Fruit fly (Drosophila melanogaster) whole organism, wandering third instar larva: Measurements from ENCODE around the gene HisRS.

ENCODE experiments used
- GATAd ChIP-seq: sonication (Bioruptor generic); optimal IDR thresholded peaks from 2 replicates; lab custom pipeline; 2016; ENCODE audit warnings: missing biosample characterization, missing genetic modification characterization
- Jra ChIP-seq: sonication (Bioruptor generic); optimal IDR thresholded peaks from 2 replicates; lab custom pipeline; 2016; ENCODE audit warnings: missing biosample characterization, missing genetic modification characterization
- dmrt93B ChIP-seq: fragments of 200-800 bp; sonication (Bioruptor generic); optimal IDR thresholded peaks from 2 replicates; lab custom pipeline; 2018; ENCODE audit warnings: missing biosample characterization, mild to moderate bottlenecking, missing genetic modification characterization
- lola ChIP-seq: fragments of >200 bp; optimal IDR thresholded peaks from 2 replicates; lab custom pipeline; 2017; ENCODE audit warnings: missing biosample characterization, missing genetic modification characterization

- peak; percentile 62 for TF ChIP-seq dmrt93B (GFP tag; lab: Kevin White, UChicago)
- no peak for TF ChIP-seq lola
- no peak for TF ChIP-seq GATAd
- TF ChIP-seq Jra (GFP tag; lab: Kevin White, UChicago), result no peak
Measured at dm6 chrX:18546785-18547184, 31.6 kb downstream of the HisRS start.
